Worm (Caenorhabditis elegans) whole organism, L4 larva: ENCODE measurements around the gene gos-28.

Experiments
- ceh-82 ChIP-seq: sonication (generic microtip); optimal IDR thresholded peaks from 2 replicates; lab custom pipeline; 2017; ENCODE audit warnings: missing biosample characterization, missing genetic modification characterization
- egl-27 ChIP-seq: sonication (generic microtip); optimal IDR thresholded peaks from 3 replicates; lab custom pipeline; 2017; ENCODE audit warnings: missing biosample characterization, missing genetic modification reagents, missing genetic modification characterization
- lin-1 ChIP-seq: fragments of 200-800 bp; sonication (Bioruptor generic); IDR thresholded peaks from 2 replicates; pipeline ENCODE4 v1.3.6; 2022; ENCODE audit warnings: missing genetic modification reagents, missing genetic modification characterization, missing compliant biosample characterization
- mdl-1 ChIP-seq, 2 experiments: fragments of 150-350 bp in 1 of 2; sonication (generic microtip) in 1 of 2; optimal IDR thresholded peaks; 2 replicates each; lab custom pipeline; 2014 to 2017; ENCODE audit warnings: missing biosample characterization in 2 of 2, missing genetic modification characterization in 2 of 2
- nhr-76 ChIP-seq: fragments of 150-350 bp; optimal IDR thresholded peaks from 2 replicates; lab custom pipeline; 2014; ENCODE audit warnings: missing biosample characterization, missing genetic modification characterization
- nhr-77 ChIP-seq: fragments of 150-350 bp; optimal IDR thresholded peaks from 2 replicates; lab custom pipeline; 2014; ENCODE audit warnings: missing biosample characterization, missing genetic modification characterization
- unc-39 ChIP-seq: sonication (generic microtip); optimal IDR thresholded peaks from 2 replicates; lab custom pipeline; 2017; ENCODE audit warnings: missing biosample characterization, missing genetic modification characterization
- ztf-7 ChIP-seq: fragments of 150-350 bp; optimal IDR thresholded peaks from 2 replicates; lab custom pipeline; 2014; ENCODE audit warnings: missing biosample characterization, missing genetic modification characterization

DNA sequence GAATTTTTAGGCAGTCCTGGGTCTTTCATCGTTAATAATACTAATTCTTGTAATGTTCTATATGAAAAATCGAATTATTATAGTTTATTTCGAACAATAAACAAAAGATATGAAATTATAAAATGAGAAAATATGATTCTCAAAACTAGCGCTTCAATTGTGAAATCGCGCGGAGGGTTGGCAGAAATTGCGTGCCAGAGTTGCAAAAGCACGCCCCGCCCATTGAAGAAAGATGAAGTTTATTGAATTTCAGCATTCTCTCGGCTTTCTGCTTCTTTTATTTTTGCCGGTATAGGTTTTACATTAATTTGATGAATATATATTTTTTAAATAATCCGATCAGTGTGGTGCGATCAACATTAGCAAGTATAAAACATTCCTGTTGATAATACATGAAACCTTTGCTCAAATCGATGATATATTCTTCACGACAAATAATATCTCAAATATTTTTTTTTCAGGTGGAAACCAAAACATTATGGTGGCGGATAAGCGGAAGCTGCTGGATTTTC lies 10.1 kb upstream of the gos-28 start, which contains the start of the genes eco-1 and hmgr-1:
- TF ChIP-seq ceh-82 (tag; lab: Kevin White, UChicago) = no peak
- TF ChIP-seq mdl-1 (tag; optimal IDR thresholded peaks at IDR 0.05; lab: Kevin White, UChicago) = no peak
- TF ChIP-seq lin-1 (GFP tag; lab: Robert Waterston, UW) = no peak
- no peak for TF ChIP-seq nhr-77 (tag; lab: Kevin White, UChicago)
- no peak for TF ChIP-seq ztf-7 (tag; lab: Kevin White, UChicago)
- TF ChIP-seq unc-39 (tag; lab: Kevin White, UChicago) = no peak
- TF ChIP-seq nhr-76 (tag; lab: Kevin White, UChicago) = no peak
- TF ChIP-seq egl-27 = no peak
